Worm (Caenorhabditis elegans): ENCODE measurements around the gene tbx-41.

- TF ChIP-seq elt-1 (tag; optimal IDR thresholded peaks at IDR 0.05) (no peak), ama-1 (optimal IDR thresholded peaks at IDR 0.05) (no peak), fkh-10 (GFP tag; optimal IDR thresholded peaks at IDR 0.05) (no peak), nhr-76 (tag; optimal IDR thresholded peaks at IDR 0.05) (no peak), nhr-12 (tag; optimal IDR thresholded peaks at IDR 0.05) (no peak), nhr-11 (tag; optimal IDR thresholded peaks at IDR 0.05) (no peak), nfya-1 (tag; optimal IDR thresholded peaks at IDR 0.05; ENCODE audit: insufficient read depth) (no peak), tbx-2 (tag; optimal IDR thresholded peaks at IDR 0.05) (no peak), hmg-11 (tag; optimal IDR thresholded peaks at IDR 0.05) (no peak), nhr-28 (tag; optimal IDR thresholded peaks at IDR 0.05) (no peak)
Measured at ce11 chrX:1891887-1892286, 26.8 kb downstream of the tbx-41 start, which contains the start of gene B0294.3.

Measured in whole organism, L3 larva.